Fruit fly (Drosophila melanogaster) whole organism, wandering third instar larva: ENCODE data around the gene RpS4.

Experiments used
- Dfd ChIP-seq: fragments of >200 bp; optimal IDR thresholded peaks from 2 replicates; lab custom pipeline; 2017; ENCODE audit warnings: missing biosample characterization, missing genetic modification characterization
- Hr78 ChIP-seq: fragments of >200 bp; optimal IDR thresholded peaks from 2 replicates; lab custom pipeline; 2017; ENCODE audit warnings: missing biosample characterization, missing genetic modification characterization
- dsf ChIP-seq: sonication (Bioruptor generic); optimal IDR thresholded peaks from 2 replicates; lab custom pipeline; 2016; ENCODE audit warnings: missing biosample characterization, missing genetic modification characterization, borderline replicate concordance
- h ChIP-seq: fragments of 200-800 bp; sonication (Bioruptor generic); optimal IDR thresholded peaks from 3 replicates; lab custom pipeline; 2016; ENCODE audit warnings: missing biosample characterization, mild to moderate bottlenecking, missing genetic modification characterization
- jim ChIP-seq: fragments of 175-275, 200-325 bp; sonication (Bioruptor generic); optimal IDR thresholded peaks from 2 replicates; lab custom pipeline; 2016; ENCODE audit warnings: missing biosample characterization, mild to moderate bottlenecking, missing genetic modification characterization
- pan ChIP-seq: fragments of >200 bp; optimal IDR thresholded peaks from 2 replicates; lab custom pipeline; 2017
- psq ChIP-seq: fragments of 200-800 bp; sonication (Bioruptor generic); optimal IDR thresholded peaks from 3 replicates; lab custom pipeline; 2017; ENCODE audit warnings: missing biosample characterization, mild to moderate bottlenecking, missing genetic modification characterization, moderate library complexity
- tai ChIP-seq: sonication (Bioruptor generic); optimal IDR thresholded peaks from 2 replicates; lab custom pipeline; 2016; ENCODE audit warnings: missing biosample characterization, missing genetic modification characterization

- TF ChIP-seq h (GFP tag; lab: Kevin White, UChicago) (no peak), Dfd (GFP tag; lab: Kevin White, UChicago) (no peak), jim (GFP tag; lab: Kevin White, UChicago) (no peak), Hr78 (GFP tag; lab: Kevin White, UChicago) (no peak), dsf (no peak), pan (lab: Kevin White, UChicago) (no peak), psq (GFP tag; lab: Kevin White, UChicago) (no peak), tai (GFP tag; lab: Kevin White, UChicago) (no peak)
Observed at dm6 chr3L:13014693-13015092, 26.9 kb upstream of the RpS4 start.
